Fruit fly (Drosophila melanogaster) whole organism, embryonic: ENCODE results near the gene Wdr33.

Experiments used
- Abd-B ChIP-seq: fragments of 200-800 bp; sonication (Bioruptor generic); optimal IDR thresholded peaks from 2 replicates; lab custom pipeline; 2018; ENCODE audit warnings: missing biosample characterization, mild to moderate bottlenecking, missing genetic modification characterization, moderate library complexity
- Awh ChIP-seq: fragments of 200-800 bp; sonication (Bioruptor generic); IDR thresholded peaks from 2 replicates; pipeline ENCODE4, ENCODE4 v1.3.6; 2022; ENCODE audit warnings: missing biosample characterization, missing genetic modification characterization
- Bteb2 ChIP-seq: fragments of 200-800 bp; sonication (Bioruptor generic); optimal IDR thresholded peaks from 2 replicates; lab custom pipeline; 2016; ENCODE audit warnings: missing biosample characterization, missing genetic modification characterization
- CG10147 ChIP-seq: fragments of 200-800 bp; sonication (Bioruptor generic); optimal IDR thresholded peaks from 2 replicates; lab custom pipeline; 2019; ENCODE audit warnings: missing biosample characterization, mild to moderate bottlenecking, missing genetic modification characterization, moderate library complexity
- CG10543 ChIP-seq: fragments of 200-800 bp; sonication (Bioruptor generic); optimal IDR thresholded peaks from 3 replicates; lab custom pipeline; 2017; ENCODE audit warnings: missing biosample characterization, mild to moderate bottlenecking, missing genetic modification characterization, moderate library complexity
- CG11093 ChIP-seq: fragments of 200-800 bp; sonication (Bioruptor generic); IDR thresholded peaks from 3 replicates; pipeline ENCODE4 v1.3.6; 2022; ENCODE audit warnings: missing biosample characterization, missing genetic modification characterization
- CG14441 ChIP-seq: fragments of 200-800 bp; sonication (Bioruptor generic); IDR thresholded peaks from 2 replicates; pipeline ENCODE4 v1.3.6; 2022; ENCODE audit warnings: missing biosample characterization, missing genetic modification characterization
- CG15514 ChIP-seq: fragments of 200-800 bp; sonication (Bioruptor generic); optimal IDR thresholded peaks from 3 replicates; lab custom pipeline; 2017; ENCODE audit warnings: missing biosample characterization, missing genetic modification characterization, mild to moderate bottlenecking, moderate library complexity, missing genetic modification reagents
- CG2712 ChIP-seq: fragments of 200-800 bp; optimal IDR thresholded peaks from 3 replicates; lab custom pipeline; 2019; ENCODE audit warnings: missing biosample characterization, mild to moderate bottlenecking, missing genetic modification characterization, moderate library complexity
- CG31441 ChIP-seq: fragments of 200-800 bp; sonication (Bioruptor generic); IDR thresholded peaks from 2 replicates; pipeline ENCODE4 v1.3.6; 2022; ENCODE audit warnings: missing biosample characterization, missing genetic modification characterization
- CG32772 ChIP-seq: fragments of 200-800 bp; sonication (Bioruptor generic); IDR thresholded peaks from 2 replicates; pipeline ENCODE4 v1.3.6; 2022; ENCODE audit warnings: missing biosample characterization, missing genetic modification characterization
- CG5245 ChIP-seq: fragments of 200-800 bp; sonication (Bioruptor generic); optimal IDR thresholded peaks from 3 replicates; lab custom pipeline; 2016; ENCODE audit warnings: missing biosample characterization, missing genetic modification characterization
- CG6175 ChIP-seq: fragments of 200-800 bp; sonication (Bioruptor generic); IDR thresholded peaks from 3 replicates; pipeline ENCODE4 v1.3.6; 2022; ENCODE audit warnings: missing biosample characterization, missing genetic modification characterization
- CG7357 ChIP-seq: fragments of 200-800 bp; sonication (Bioruptor generic); IDR thresholded peaks from 3 replicates; pipeline ENCODE4 v1.3.6; 2022; ENCODE audit warnings: missing biosample characterization, missing genetic modification characterization
- CG7745 ChIP-seq: fragments of 200-800 bp; sonication (Bioruptor generic); optimal IDR thresholded peaks from 2 replicates; lab custom pipeline; 2018; ENCODE audit warnings: missing biosample characterization, mild to moderate bottlenecking, missing genetic modification characterization, moderate library complexity
- CG8924 ChIP-seq: fragments of 200-800 bp; optimal IDR thresholded peaks from 3 replicates; lab custom pipeline; 2019; ENCODE audit warnings: missing biosample characterization, mild to moderate bottlenecking, missing genetic modification characterization, moderate library complexity
- Dad ChIP-seq: fragments of 200-800 bp; sonication (Bioruptor generic); optimal IDR thresholded peaks from 3 replicates; lab custom pipeline; 2016; ENCODE audit warnings: missing biosample characterization, missing genetic modification characterization
- Dbx ChIP-seq: fragments of 200-800 bp; sonication (Bioruptor generic); IDR thresholded peaks from 3 replicates; pipeline ENCODE4 v1.3.6; 2022; ENCODE audit warnings: missing biosample characterization, missing genetic modification characterization
- Dll ChIP-seq: fragments of 200-800 bp; sonication (Bioruptor generic); IDR thresholded peaks from 4 replicates; pipeline ENCODE4 v1.3.6; 2022; ENCODE audit warnings: missing biosample characterization, missing genetic modification characterization; ENCODE audit not compliant: partially characterized antibody
- H2.0 ChIP-seq: fragments of 200-800 bp; sonication (Bioruptor generic); IDR thresholded peaks from 2 replicates; pipeline ENCODE4 v1.3.6; 2022; ENCODE audit warnings: missing biosample characterization, missing genetic modification characterization
- HmgD ChIP-seq: fragments of 200-800 bp; sonication (Bioruptor generic); optimal IDR thresholded peaks from 3 replicates; lab custom pipeline; 2016; ENCODE audit warnings: missing biosample characterization, missing genetic modification characterization
- Hmr ChIP-seq: fragments of 200-800 bp; sonication (Bioruptor generic); optimal IDR thresholded peaks from 3 replicates; lab custom pipeline; 2017; ENCODE audit warnings: mild to moderate bottlenecking, missing biosample characterization, missing genetic modification reagents, missing genetic modification characterization
- MESR4 ChIP-seq: fragments of 200-800 bp; sonication (Bioruptor generic); optimal IDR thresholded peaks from 2 replicates; lab custom pipeline; 2018; ENCODE audit warnings: missing biosample characterization, mild to moderate bottlenecking, missing genetic modification characterization, moderate library complexity
- Mes4 ChIP-seq: fragments of 200-800 bp; sonication (Bioruptor generic); optimal IDR thresholded peaks from 2 replicates; lab custom pipeline; 2016; ENCODE audit warnings: missing biosample characterization, missing genetic modification characterization
- Rfx ChIP-seq: fragments of 200-800 bp; sonication (Bioruptor generic); IDR thresholded peaks from 2 replicates; pipeline ENCODE4 v1.3.6; 2022; ENCODE audit warnings: missing biosample characterization, missing genetic modification characterization
- Scr ChIP-seq: fragments of 200-800 bp; sonication (Bioruptor generic); IDR thresholded peaks from 2 replicates; pipeline ENCODE4 v1.3.6; 2022; ENCODE audit warnings: missing biosample characterization, missing genetic modification characterization; ENCODE audit not compliant: partially characterized antibody
- Stat92E ChIP-seq, 3 experiments: fragments of >200 bp in 2 of 3; fragments of 200-800 bp in 1 of 3; sonication (Bioruptor generic) in 1 of 3; optimal IDR thresholded peaks; 2 replicates each; lab custom pipeline; 2017 to 2019; ENCODE audit warnings: missing biosample characterization in 3 of 3, missing genetic modification characterization in 3 of 3, mild to moderate bottlenecking in 1 of 3, moderate library complexity in 1 of 3
- aop ChIP-seq: fragments of 200-800 bp; sonication (Bioruptor generic); IDR thresholded peaks from 2 replicates; pipeline ENCODE4 v1.3.6; 2022; ENCODE audit warnings: missing biosample characterization, missing genetic modification characterization
- ash1 ChIP-seq: fragments of 200-800 bp; sonication (Bioruptor generic); optimal IDR thresholded peaks from 2 replicates; lab custom pipeline; 2018; ENCODE audit warnings: missing biosample characterization, mild to moderate bottlenecking, missing genetic modification characterization
- bab2 ChIP-seq: fragments of 200-800 bp; sonication (Bioruptor generic); optimal IDR thresholded peaks from 2 replicates; lab custom pipeline; 2016; ENCODE audit warnings: missing biosample characterization, missing genetic modification characterization
- dm ChIP-seq: fragments of 200-800 bp; sonication (Bioruptor generic); optimal IDR thresholded peaks from 3 replicates; lab custom pipeline; 2016; ENCODE audit warnings: missing biosample characterization, missing genetic modification characterization
- fd64A ChIP-seq: fragments of 200-800 bp; sonication (Bioruptor generic); optimal IDR thresholded peaks from 3 replicates; lab custom pipeline; 2018; ENCODE audit warnings: missing biosample characterization, mild to moderate bottlenecking, missing genetic modification characterization
- gcm2 ChIP-seq: fragments of 200-800 bp; sonication (Bioruptor generic); optimal IDR thresholded peaks from 2 replicates; lab custom pipeline; 2016; ENCODE audit warnings: missing biosample characterization, missing genetic modification characterization
- hbn ChIP-seq: fragments of 200-800 bp; sonication (Bioruptor generic); IDR thresholded peaks from 2 replicates; pipeline ENCODE4 v1.3.6; 2022; ENCODE audit warnings: missing biosample characterization, missing genetic modification characterization; ENCODE audit not compliant: partially characterized antibody
- insv ChIP-seq, 2 experiments: fragments of 200-800 bp; sonication (Bioruptor generic); optimal IDR thresholded peaks; 3 replicates each; lab custom pipeline; 2016 to 2018; ENCODE audit warnings: missing biosample characterization in 2 of 2, missing genetic modification characterization in 2 of 2
- inv ChIP-seq: fragments of 200-800 bp; sonication (Bioruptor generic); IDR thresholded peaks from 2 replicates; pipeline ENCODE4 v1.3.6; 2022; ENCODE audit warnings: missing biosample characterization, missing genetic modification characterization; ENCODE audit not compliant: partially characterized antibody
- klu ChIP-seq: fragments of 200-800 bp; sonication (Bioruptor generic); IDR thresholded peaks from 2 replicates; pipeline ENCODE4 v1.3.6; 2022; ENCODE audit warnings: missing biosample characterization, missing genetic modification characterization
- mld ChIP-seq: fragments of 200-800 bp; sonication (Bioruptor generic); IDR thresholded peaks from 3 replicates; pipeline ENCODE4 v1.3.6; 2022; ENCODE audit warnings: missing biosample characterization, missing genetic modification characterization; ENCODE audit not compliant: partially characterized antibody
- nerfin-1 ChIP-seq: fragments of 200-800 bp; sonication (Bioruptor generic); optimal IDR thresholded peaks from 3 replicates; lab custom pipeline; 2019; ENCODE audit warnings: missing biosample characterization, mild to moderate bottlenecking, missing genetic modification characterization, moderate library complexity
- odd ChIP-seq: fragments of 200-800 bp; sonication (Bioruptor generic); optimal IDR thresholded peaks from 2 replicates; lab custom pipeline; 2017; ENCODE audit warnings: missing biosample characterization, mild to moderate bottlenecking, missing genetic modification characterization
- pho ChIP-seq: fragments of 200-800 bp; sonication (Bioruptor generic); optimal IDR thresholded peaks from 2 replicates; lab custom pipeline; 2016; ENCODE audit warnings: missing biosample characterization, missing genetic modification characterization
- pros ChIP-seq: fragments of 200-800 bp; sonication (Bioruptor generic); optimal IDR thresholded peaks from 3 replicates; lab custom pipeline; 2019; ENCODE audit warnings: missing biosample characterization, mild to moderate bottlenecking, missing genetic modification characterization, moderate library complexity
- ro ChIP-seq: fragments of 200-800 bp; sonication (Bioruptor generic); IDR thresholded peaks from 2 replicates; pipeline ENCODE4 v1.3.6; 2022; ENCODE audit warnings: missing biosample characterization, missing genetic modification characterization
- slbo ChIP-seq: fragments of 200-800 bp; sonication (Bioruptor generic); IDR thresholded peaks from 2 replicates; pipeline ENCODE4 v1.3.6; 2022; ENCODE audit warnings: missing biosample characterization, missing genetic modification characterization
- stc ChIP-seq: fragments of 200-800 bp; sonication (Bioruptor generic); IDR thresholded peaks from 2 replicates; pipeline ENCODE4 v1.3.6; 2022; ENCODE audit warnings: missing biosample characterization, missing genetic modification characterization
- tup ChIP-seq: fragments of 200-800 bp; sonication (Bioruptor generic); optimal IDR thresholded peaks from 2 replicates; lab custom pipeline; 2016; ENCODE audit warnings: missing biosample characterization, mild to moderate bottlenecking, missing genetic modification characterization, moderate library complexity
- wdn ChIP-seq: fragments of 200-800 bp; sonication (Bioruptor generic); IDR thresholded peaks from 2 replicates; pipeline ENCODE4 v1.3.6; 2022; ENCODE audit warnings: missing biosample characterization, missing genetic modification characterization
- zfh1 ChIP-seq: fragments of 200-800 bp; sonication (Bioruptor generic); IDR thresholded peaks from 3 replicates; pipeline ENCODE4 v1.3.6; 2022; ENCODE audit warnings: missing biosample characterization, missing genetic modification characterization
- zfh2 ChIP-seq: fragments of 200-800 bp; sonication (Bioruptor generic); optimal IDR thresholded peaks from 2 replicates; lab custom pipeline; 2016; ENCODE audit warnings: missing biosample characterization, missing genetic modification characterization

The Wdr33 gene

DNA sequence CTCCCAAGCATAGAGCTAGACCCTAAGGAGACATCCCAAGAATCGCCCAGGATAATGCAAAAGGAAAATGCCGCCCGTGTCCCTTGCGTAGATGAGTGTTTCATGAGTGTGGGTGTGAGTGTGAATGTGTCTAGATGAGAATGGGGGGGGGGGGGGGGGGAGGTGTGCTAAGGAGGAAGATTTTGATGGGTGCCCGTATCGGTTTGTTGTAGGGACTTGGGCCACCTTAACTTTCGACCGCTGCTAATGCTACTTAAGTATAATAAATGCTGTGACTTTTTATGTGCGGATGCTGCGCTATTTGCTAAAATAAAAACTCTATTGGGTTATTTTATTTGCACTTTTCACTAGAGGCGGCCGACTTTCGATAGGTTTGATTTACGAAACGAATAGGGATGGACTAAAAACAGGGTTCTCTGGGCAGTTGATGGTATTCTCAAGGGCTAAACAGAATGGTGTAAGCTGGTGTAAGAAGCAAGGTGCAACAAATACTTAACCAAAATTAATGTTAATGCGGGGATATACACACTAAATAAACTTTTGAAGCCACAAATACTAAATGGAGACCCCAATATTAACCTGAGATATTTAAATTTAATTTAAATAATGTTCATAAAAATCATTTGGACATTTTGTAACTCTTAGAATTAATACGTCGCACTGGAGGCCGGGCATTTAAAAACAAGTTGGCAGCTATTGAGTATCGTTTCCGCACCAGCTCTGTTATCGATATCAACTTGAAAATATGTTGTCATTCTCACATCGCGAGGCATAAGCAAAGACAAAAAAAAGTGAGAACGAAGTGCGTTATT, 8.7 kb downstream of the Wdr33 start, which contains the start of the genes Xe7 and Atg17 (continued):
- TF ChIP-seq MESR4 (GFP tag; lab: Kevin White, UChicago), result peak; percentile 96
- TF ChIP-seq H2.0 (GFP tag; lab: Robert Waterston, UW), result peak; percentile 88
- peak; percentile 96 for TF ChIP-seq CG10543 (GFP tag; lab: Kevin White, UChicago)
- peak; percentile 85 for TF ChIP-seq CG15514 (GFP tag; lab: Kevin White, UChicago)
- TF ChIP-seq tup (GFP tag; lab: Kevin White, UChicago), result peak; percentile 76
- peak; percentile 91 for TF ChIP-seq CG2712 (tag; lab: Kevin White, UChicago)
- TF ChIP-seq CG14441 (GFP tag; lab: Robert Waterston, UW), result peak; percentile 93
- TF ChIP-seq mld (GFP tag; lab: Robert Waterston, UW), result no peak
- TF ChIP-seq CG8924 (tag; lab: Kevin White, UChicago), result peak; percentile 89
- peak; percentile 30 for TF ChIP-seq odd
- TF ChIP-seq pros (GFP tag; lab: Kevin White, UChicago), result no peak
- TF ChIP-seq zfh2 (GFP tag; lab: Kevin White, UChicago), result peak; percentile 97
- no peak for TF ChIP-seq aop (GFP tag; lab: Robert Waterston, UW)
- TF ChIP-seq CG10147 (GFP tag; lab: Kevin White, UChicago), result peak; percentile 90
- TF ChIP-seq klu, result peak; percentile 94
- peak; percentile 93 for TF ChIP-seq Hmr (GFP tag; lab: Kevin White, UChicago)
- TF ChIP-seq HmgD (GFP tag; lab: Kevin White, UChicago), result peak; percentile 81
- TF ChIP-seq fd64A (GFP tag; lab: Kevin White, UChicago), result no peak
- TF ChIP-seq wdn (GFP tag; lab: Robert Waterston, UW), result peak; percentile 89
- peak; percentile 92 for TF ChIP-seq bab2 (GFP tag; lab: Kevin White, UChicago)
- peak; percentile 96 for TF ChIP-seq slbo
- peak; percentile 92 for TF ChIP-seq pho (GFP tag; lab: Kevin White, UChicago)
- peak in 1 of 2 experiments; percentile 70 for TF ChIP-seq insv (GFP tag; optimal IDR thresholded peaks at IDR 0.05; lab: Kevin White, UChicago)
- peak; percentile 81; the same call in 1 of the 2 replicates for TF ChIP-seq stc (GFP tag; lab: Robert Waterston, UW)
- peak; percentile 96 for TF ChIP-seq Abd-B
- peak; percentile 69 for TF ChIP-seq Scr (GFP tag; lab: Robert Waterston, UW)
- peak; percentile 61 for TF ChIP-seq Mes4 (GFP tag; lab: Kevin White, UChicago)
- TF ChIP-seq CG5245 (GFP tag; lab: Kevin White, UChicago), result peak; percentile 72
- peak; percentile 82 for TF ChIP-seq Dad
- peak; percentile 20 for TF ChIP-seq gcm2 (GFP tag; lab: Kevin White, UChicago)
- TF ChIP-seq CG7745 (tag; lab: Kevin White, UChicago), result no peak
- TF ChIP-seq ro, result peak; percentile 74
- peak; percentile 91 for TF ChIP-seq CG32772 (GFP tag; lab: Robert Waterston, UW)
- TF ChIP-seq nerfin-1 (tag; lab: Kevin White, UChicago), result peak; percentile 82
- TF ChIP-seq inv, result peak; percentile 49; the same call in 1 of the 2 replicates
- TF ChIP-seq Rfx (GFP tag; lab: Robert Waterston, UW), result peak; percentile 94
- peak; percentile 86 for TF ChIP-seq zfh1 (GFP tag; lab: Robert Waterston, UW)
- peak; percentile 77 for TF ChIP-seq dm (GFP tag; lab: Kevin White, UChicago)
- peak; percentile 47 for TF ChIP-seq ash1
- peak; percentile 85; the same call in 2 of the 3 replicates for TF ChIP-seq CG6175 (GFP tag; lab: Robert Waterston, UW)
- peak; percentile 94 for TF ChIP-seq Dbx (GFP tag; lab: Robert Waterston, UW)
- peak; percentile 93 for TF ChIP-seq CG31441 (GFP tag; lab: Robert Waterston, UW)
- no peak for TF ChIP-seq Stat92E (GFP tag; optimal IDR thresholded peaks at IDR 0.05; lab: Kevin White, UChicago)
- TF ChIP-seq CG7357 (GFP tag; lab: Robert Waterston, UW), result peak; percentile 88
- TF ChIP-seq Dll, result peak; percentile 74
- no peak for TF ChIP-seq hbn (GFP tag; lab: Robert Waterston, UW)
- TF ChIP-seq Bteb2 (GFP tag; lab: Kevin White, UChicago), result peak; percentile 84
- peak; percentile 94 for TF ChIP-seq CG11093 (GFP tag; lab: Robert Waterston, UW)
- peak; percentile 67 for TF ChIP-seq Awh (GFP tag; lab: Robert Waterston, UW)
